Fruit fly (Drosophila melanogaster) whole organism, embryonic: ENCODE results near the gene AIMP2.

Experiments used
- Atf-2 ChIP-seq: fragments of 200-800 bp; sonication (Bioruptor generic); optimal IDR thresholded peaks from 2 replicates; lab custom pipeline; 2016; ENCODE audit warnings: missing biosample characterization, missing genetic modification characterization
- B-H1 ChIP-seq: fragments of 200-800 bp; sonication (Bioruptor generic); IDR thresholded peaks from 3 replicates; pipeline ENCODE4 v1.3.6; 2022; ENCODE audit warnings: missing biosample characterization, missing genetic modification characterization
- B-H2 ChIP-seq: fragments of 200-800 bp; sonication (Bioruptor generic); optimal IDR thresholded peaks from 2 replicates; lab custom pipeline; 2018; ENCODE audit warnings: missing biosample characterization, mild to moderate bottlenecking, missing genetic modification characterization
- CG10366 ChIP-seq: fragments of 200-800 bp; sonication (Bioruptor generic); IDR thresholded peaks from 2 replicates; pipeline ENCODE4 v1.3.6; 2022; ENCODE audit warnings: missing biosample characterization, missing genetic modification characterization
- CG11398 ChIP-seq: fragments of 200-800 bp; sonication (Bioruptor generic); optimal IDR thresholded peaks from 2 replicates; lab custom pipeline; 2016; ENCODE audit warnings: missing biosample characterization, missing genetic modification characterization
- CG11504 ChIP-seq: fragments of 200-800 bp; sonication (Bioruptor generic); optimal IDR thresholded peaks from 3 replicates; lab custom pipeline; 2019; ENCODE audit warnings: missing biosample characterization, mild to moderate bottlenecking, missing genetic modification characterization, moderate library complexity
- CG11696 ChIP-seq: fragments of 200-800 bp; sonication (Bioruptor generic); IDR thresholded peaks from 2 replicates; pipeline ENCODE4 v1.3.6; 2022; ENCODE audit warnings: missing biosample characterization, missing genetic modification characterization
- CG12155 ChIP-seq: fragments of 200-800 bp; sonication (Bioruptor generic); optimal IDR thresholded peaks from 3 replicates; lab custom pipeline; 2016; ENCODE audit warnings: missing biosample characterization, missing genetic modification characterization
- CG12391 ChIP-seq: fragments of 200-800 bp; sonication (Bioruptor generic); optimal IDR thresholded peaks from 3 replicates; lab custom pipeline; 2018; ENCODE audit warnings: missing biosample characterization, mild to moderate bottlenecking, missing genetic modification characterization, moderate library complexity
- CG13296 ChIP-seq: fragments of 200-800 bp; sonication (Bioruptor generic); optimal IDR thresholded peaks from 3 replicates; lab custom pipeline; 2018; ENCODE audit warnings: missing biosample characterization, mild to moderate bottlenecking, missing genetic modification characterization
- CG14667 ChIP-seq: fragments of 200-800 bp; sonication (Bioruptor generic); IDR thresholded peaks from 2 replicates; pipeline ENCODE4 v1.3.6; 2022; ENCODE audit warnings: missing biosample characterization, missing genetic modification characterization
- CG1602 ChIP-seq: fragments of 200-800 bp; sonication (Bioruptor generic); optimal IDR thresholded peaks from 3 replicates; lab custom pipeline; 2016; ENCODE audit warnings: missing biosample characterization, missing genetic modification characterization
- CG17568 ChIP-seq: fragments of 200-800 bp; sonication (Bioruptor generic); optimal IDR thresholded peaks from 2 replicates; lab custom pipeline; 2018; ENCODE audit warnings: missing biosample characterization, mild to moderate bottlenecking, missing genetic modification characterization, moderate library complexity
- CG1832 ChIP-seq: fragments of 200-800 bp; sonication (Bioruptor generic); optimal IDR thresholded peaks from 2 replicates; lab custom pipeline; 2017; ENCODE audit warnings: missing biosample characterization, mild to moderate bottlenecking, missing genetic modification characterization, inconsistent platforms
- CG18619 ChIP-seq: fragments of 200-800 bp; sonication (Bioruptor generic); optimal IDR thresholded peaks from 3 replicates; lab custom pipeline; 2017; ENCODE audit warnings: missing biosample characterization, mild to moderate bottlenecking, missing genetic modification characterization
- CG2199 ChIP-seq: fragments of 200-800 bp; sonication (Bioruptor generic); IDR thresholded peaks from 3 replicates; pipeline ENCODE4 v1.3.6; 2022; ENCODE audit warnings: missing biosample characterization, missing genetic modification characterization
- CG34224 ChIP-seq: fragments of 200-800 bp; sonication (Bioruptor generic); IDR thresholded peaks from 3 replicates; pipeline ENCODE4 v1.3.6; 2022; ENCODE audit warnings: missing biosample characterization, missing genetic modification characterization; ENCODE audit not compliant: partially characterized antibody
- CG4707 ChIP-seq: fragments of 200-800 bp; sonication (Bioruptor generic); optimal IDR thresholded peaks from 2 replicates; lab custom pipeline; 2018; ENCODE audit warnings: missing biosample characterization, mild to moderate bottlenecking, missing genetic modification characterization, moderate library complexity
- CG7372 ChIP-seq: fragments of 200-800 bp; sonication (Bioruptor generic); IDR thresholded peaks from 2 replicates; pipeline ENCODE4 v1.3.6; 2022; ENCODE audit warnings: missing biosample characterization, missing genetic modification characterization
- CG7556 ChIP-seq: fragments of 200-800 bp; sonication (Bioruptor generic); optimal IDR thresholded peaks from 2 replicates; lab custom pipeline; 2017; ENCODE audit warnings: missing biosample characterization, mild to moderate bottlenecking, missing genetic modification characterization
- CG8765 ChIP-seq: fragments of 200-800 bp; sonication (Bioruptor generic); IDR thresholded peaks from 2 replicates; pipeline ENCODE4 v1.3.6; 2022; ENCODE audit warnings: missing biosample characterization, missing genetic modification characterization
- CG8944 ChIP-seq: fragments of 200-800 bp; sonication (Bioruptor generic); optimal IDR thresholded peaks from 3 replicates; lab custom pipeline; 2016; ENCODE audit warnings: missing biosample characterization, missing genetic modification characterization
- CTCF ChIP-seq: fragments of 200-800 bp; sonication (Bioruptor generic); optimal IDR thresholded peaks from 2 replicates; lab custom pipeline; 2017; ENCODE audit warnings: missing biosample characterization, mild to moderate bottlenecking, missing genetic modification characterization, moderate library complexity
- E2f1 ChIP-seq: fragments of 200-800 bp; sonication (Bioruptor generic); IDR thresholded peaks from 2 replicates; pipeline ENCODE4 v1.3.6; 2022; ENCODE audit warnings: missing biosample characterization, missing genetic modification characterization
- NC2β ChIP-seq: fragments of 200-800 bp; sonication (Bioruptor generic); optimal IDR thresholded peaks from 2 replicates; lab custom pipeline; 2016; ENCODE audit warnings: missing biosample characterization, missing genetic modification characterization
- Ptx1 ChIP-seq: fragments of 200-800 bp; sonication (Bioruptor generic); IDR thresholded peaks from 2 replicates; pipeline ENCODE4 v1.3.6; 2022; ENCODE audit warnings: missing biosample characterization, missing genetic modification characterization
- Sin3A ChIP-seq: fragments of >200 bp; optimal IDR thresholded peaks from 2 replicates; lab custom pipeline; 2018
- Sox102F ChIP-seq: fragments of 200-800 bp; sonication (Bioruptor generic); optimal IDR thresholded peaks from 2 replicates; lab custom pipeline; 2018; ENCODE audit warnings: missing biosample characterization, mild to moderate bottlenecking, missing genetic modification characterization, moderate library complexity
- Tbp ChIP-seq: fragments of >200 bp; optimal IDR thresholded peaks from 2 replicates; lab custom pipeline; 2018; ENCODE audit warnings: missing biosample characterization, missing genetic modification characterization
- YL-1 ChIP-seq: fragments of 200-800 bp; sonication (Bioruptor generic); optimal IDR thresholded peaks from 3 replicates; lab custom pipeline; 2017; ENCODE audit warnings: missing biosample characterization, mild to moderate bottlenecking, missing genetic modification characterization
- amos ChIP-seq: fragments of 200-800 bp; sonication (Bioruptor generic); IDR thresholded peaks from 2 replicates; pipeline ENCODE4 v1.3.6; 2022; ENCODE audit warnings: missing biosample characterization, missing genetic modification characterization; ENCODE audit not compliant: partially characterized antibody
- ara ChIP-seq: fragments of 200-800 bp; sonication (Bioruptor generic); IDR thresholded peaks from 2 replicates; pipeline ENCODE4 v1.3.6; 2022; ENCODE audit warnings: missing biosample characterization, missing genetic modification characterization
- bigmax ChIP-seq: fragments of 200-800 bp; sonication (Bioruptor generic); optimal IDR thresholded peaks from 2 replicates; lab custom pipeline; 2018; ENCODE audit warnings: missing biosample characterization, mild to moderate bottlenecking, missing genetic modification characterization
- cad ChIP-seq: fragments of >200 bp; optimal IDR thresholded peaks from 2 replicates; lab custom pipeline; 2017; ENCODE audit warnings: missing biosample characterization, missing genetic modification characterization
- cato ChIP-seq: fragments of 200-800 bp; sonication (Bioruptor generic); optimal IDR thresholded peaks from 2 replicates; lab custom pipeline; 2016; ENCODE audit warnings: missing biosample characterization, missing genetic modification characterization, borderline replicate concordance
- ci ChIP-seq: fragments of 200-800 bp; sonication (Bioruptor generic); IDR thresholded peaks from 3 replicates; pipeline ENCODE4 v1.3.6; 2022; ENCODE audit warnings: missing biosample characterization, missing genetic modification characterization
- crp ChIP-seq, 2 experiments: fragments of 200-800 bp; sonication (Bioruptor generic); optimal IDR thresholded peaks; 2 replicates in 1 of 2; 3 replicates in 1 of 2; lab custom pipeline; 2017; ENCODE audit warnings: missing biosample characterization in 2 of 2, missing genetic modification characterization in 2 of 2, mild to moderate bottlenecking in 1 of 2, moderate library complexity in 1 of 2
- da ChIP-seq: fragments of 200-800 bp; sonication (Bioruptor generic); optimal IDR thresholded peaks from 2 replicates; lab custom pipeline; 2016; ENCODE audit warnings: missing biosample characterization, missing genetic modification characterization
- eyg ChIP-seq: fragments of 200-800 bp; sonication (Bioruptor generic); optimal IDR thresholded peaks from 3 replicates; lab custom pipeline; 2016; ENCODE audit warnings: missing biosample characterization, missing genetic modification characterization
- fu2 ChIP-seq: fragments of 200-800 bp; sonication (Bioruptor generic); optimal IDR thresholded peaks from 2 replicates; lab custom pipeline; 2016; ENCODE audit warnings: missing biosample characterization, missing genetic modification characterization
- ham ChIP-seq: fragments of 200-800 bp; sonication (Bioruptor generic); IDR thresholded peaks from 2 replicates; pipeline ENCODE4 v1.3.6; 2022; ENCODE audit warnings: missing biosample characterization, missing genetic modification characterization
- hth ChIP-seq: fragments of >200 bp; optimal IDR thresholded peaks from 2 replicates; lab custom pipeline; 2017; ENCODE audit warnings: inconsistent platforms
- jing ChIP-seq: fragments of 200-800 bp; sonication (Bioruptor generic); optimal IDR thresholded peaks from 2 replicates; lab custom pipeline; 2018; ENCODE audit warnings: missing biosample characterization, mild to moderate bottlenecking, missing genetic modification characterization
- lbe ChIP-seq: fragments of 200-800 bp; sonication (Bioruptor generic); optimal IDR thresholded peaks from 2 replicates; lab custom pipeline; 2016; ENCODE audit warnings: missing biosample characterization, mild to moderate bottlenecking, missing genetic modification characterization
- lilli ChIP-seq: fragments of 200-800 bp; sonication (Bioruptor generic); optimal IDR thresholded peaks from 3 replicates; lab custom pipeline; 2016; ENCODE audit warnings: missing biosample characterization, missing genetic modification characterization
- maf-S ChIP-seq: fragments of 200-800 bp; sonication (Bioruptor generic); optimal IDR thresholded peaks from 2 replicates; lab custom pipeline; 2016; ENCODE audit warnings: missing biosample characterization, missing genetic modification characterization
- nom ChIP-seq: fragments of 200-800 bp; sonication (Bioruptor generic); optimal IDR thresholded peaks from 2 replicates; lab custom pipeline; 2017; ENCODE audit warnings: missing biosample characterization, missing genetic modification characterization, mild to moderate bottlenecking, moderate library complexity, missing genetic modification reagents
- otp ChIP-seq: fragments of 200-800 bp; sonication (Bioruptor generic); IDR thresholded peaks from 3 replicates; pipeline ENCODE4, ENCODE4 v1.3.6; 2022; ENCODE audit warnings: missing biosample characterization, missing genetic modification characterization
- pb ChIP-seq: fragments of 200-800 bp; sonication (Bioruptor generic); optimal IDR thresholded peaks from 3 replicates; lab custom pipeline; 2016; ENCODE audit warnings: missing biosample characterization, missing genetic modification characterization
- schlank ChIP-seq: fragments of 200-800 bp; sonication (Bioruptor generic); optimal IDR thresholded peaks from 2 replicates; lab custom pipeline; 2018; ENCODE audit warnings: missing biosample characterization, mild to moderate bottlenecking, missing genetic modification characterization
- shn ChIP-seq: fragments of 200-800 bp; sonication (Bioruptor generic); optimal IDR thresholded peaks from 3 replicates; lab custom pipeline; 2016; ENCODE audit warnings: missing biosample characterization, missing genetic modification characterization
- sisA ChIP-seq: fragments of 200-800 bp; sonication (Bioruptor generic); IDR thresholded peaks from 2 replicates; pipeline ENCODE4 v1.3.6; 2022; ENCODE audit warnings: missing biosample characterization, missing genetic modification characterization
- toy ChIP-seq: fragments of 200-800 bp; sonication (Bioruptor generic); IDR thresholded peaks from 2 replicates; pipeline ENCODE4 v1.3.6; 2022; ENCODE audit warnings: missing biosample characterization, missing genetic modification characterization

AIMP2 gene

DNA sequence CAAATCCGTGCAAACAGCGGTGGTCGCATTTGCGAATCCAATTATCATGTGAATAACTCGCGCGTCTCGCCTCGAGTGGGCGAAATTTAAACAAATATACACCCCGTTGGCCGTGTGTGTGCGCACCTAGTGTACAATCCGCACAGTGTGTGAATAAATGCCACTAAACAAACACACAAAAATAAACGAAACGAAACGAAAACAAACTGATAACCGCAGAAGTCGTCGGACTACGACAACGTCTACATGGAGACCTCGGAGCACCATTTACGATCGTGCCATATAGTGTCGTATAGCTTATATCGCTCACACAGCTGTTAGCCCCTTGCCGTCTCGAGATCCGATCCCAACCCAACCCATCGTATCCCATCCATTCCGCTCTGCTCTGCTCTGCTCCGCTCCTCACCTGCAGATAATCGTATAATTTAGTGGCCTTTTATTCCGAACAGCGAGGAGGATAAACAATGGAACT, 16.9 kb upstream of the AIMP2 start (continued):
- TF ChIP-seq fu2 (GFP tag; lab: Kevin White, UChicago) (peak; percentile 20), maf-S (peak; percentile 44), cato (GFP tag; lab: Kevin White, UChicago) (no peak), CG13296 (GFP tag; lab: Kevin White, UChicago) (peak; percentile 92), CG11696 (GFP tag; lab: Robert Waterston, UW) (peak; percentile 52; the same call in 1 of the 2 replicates), CG14667 (GFP tag; lab: Robert Waterston, UW) (no peak), CG8765 (no peak), shn (GFP tag; lab: Kevin White, UChicago) (no peak), CTCF (GFP tag; lab: Kevin White, UChicago) (no peak), CG12155 (GFP tag; lab: Kevin White, UChicago) (no peak), Sin3A (lab: Kevin White, UChicago) (no peak), ara (GFP tag; lab: Robert Waterston, UW) (peak; percentile 31; the same call in 1 of the 2 replicates), CG7372 (GFP tag; lab: Robert Waterston, UW) (no peak), CG34224 (GFP tag; lab: Robert Waterston, UW) (no peak; the same call in 2 of the 3 replicates), otp (peak; percentile 52; the same call in 1 of the 3 replicates), CG11398 (GFP tag; lab: Kevin White, UChicago) (peak; percentile 61), ci (GFP tag; lab: Robert Waterston, UW) (peak; percentile 89), cad (GFP tag; lab: Kevin White, UChicago) (no peak), lilli (GFP tag; lab: Kevin White, UChicago) (no peak), ham (GFP tag; lab: Robert Waterston, UW) (peak; percentile 44; the same call in 1 of the 2 replicates), sisA (no peak), Atf-2 (GFP tag; lab: Kevin White, UChicago) (no peak), CG18619 (GFP tag; lab: Kevin White, UChicago) (peak; percentile 53), bigmax (GFP tag; lab: Kevin White, UChicago) (no peak), crp (GFP tag; optimal IDR thresholded peaks at IDR 0.05; lab: Kevin White, UChicago) (peak in 1 of 2 experiments; percentile 58), da (peak; percentile 62), CG1602 (GFP tag; lab: Kevin White, UChicago) (no peak), E2f1 (GFP tag; lab: Robert Waterston, UW) (peak; percentile 57; the same call in 1 of the 2 replicates), CG1832 (GFP tag; lab: Kevin White, UChicago) (no peak), CG7556 (GFP tag; lab: Kevin White, UChicago) (peak; percentile 68), nom (GFP tag; lab: Kevin White, UChicago) (no peak), B-H1 (GFP tag; lab: Robert Waterston, UW) (no peak; the same call in 2 of the 3 replicates), amos (GFP tag; lab: Robert Waterston, UW) (no peak), CG12391 (tag; lab: Kevin White, UChicago) (peak; percentile 14), schlank (tag; lab: Kevin White, UChicago) (peak; percentile 82), jing (GFP tag; lab: Kevin White, UChicago) (no peak), toy (GFP tag; lab: Robert Waterston, UW) (no peak), NC2β (GFP tag; lab: Kevin White, UChicago) (no peak), eyg (peak; percentile 58), CG8944 (GFP tag; lab: Kevin White, UChicago) (no peak), Sox102F (GFP tag; lab: Kevin White, UChicago) (no peak), hth (lab: Kevin White, UChicago) (no peak), pb (GFP tag; lab: Kevin White, UChicago) (peak; percentile 13), CG10366 (0 out of 2 replicates have a peak, but pooled peaks have one; percentile 37), Ptx1 (GFP tag; lab: Robert Waterston, UW) (no peak), CG17568 (GFP tag; lab: Kevin White, UChicago) (no peak), YL-1 (GFP tag; lab: Kevin White, UChicago) (peak; percentile 19), CG4707 (GFP tag; lab: Kevin White, UChicago) (peak; percentile 70), Tbp (GFP tag; lab: Kevin White, UChicago) (no peak), CG2199 (peak; percentile 91), B-H2 (GFP tag; lab: Kevin White, UChicago) (peak; percentile 75), lbe (GFP tag; lab: Kevin White, UChicago) (no peak), CG11504 (tag; lab: Kevin White, UChicago) (no peak)
